Fruit fly (Drosophila melanogaster) whole organism, embryonic: Measurements from ENCODE around the gene CG7366.

Experiments
- Ada2b ChIP-seq: fragments of 200-800 bp; sonication (Bioruptor generic); IDR thresholded peaks from 2 replicates; pipeline ENCODE4 v1.3.6; 2022; ENCODE audit warnings: missing biosample characterization, missing genetic modification characterization
- Aef1 ChIP-seq: fragments of 200-800 bp; sonication (Bioruptor generic); IDR thresholded peaks from 3 replicates; pipeline ENCODE4 v1.3.6; 2022; ENCODE audit warnings: missing biosample characterization, missing genetic modification characterization
- Awh ChIP-seq: fragments of 200-800 bp; sonication (Bioruptor generic); IDR thresholded peaks from 2 replicates; pipeline ENCODE4, ENCODE4 v1.3.6; 2022; ENCODE audit warnings: missing biosample characterization, missing genetic modification characterization
- CG12769 ChIP-seq: fragments of 200-800 bp; sonication (Bioruptor generic); optimal IDR thresholded peaks from 2 replicates; lab custom pipeline; 2019; ENCODE audit warnings: missing biosample characterization, mild to moderate bottlenecking, missing genetic modification characterization, moderate library complexity
- CG12942 ChIP-seq: fragments of 200-800 bp; sonication (Bioruptor generic); optimal IDR thresholded peaks from 3 replicates; lab custom pipeline; 2016; ENCODE audit warnings: missing biosample characterization, missing genetic modification characterization
- CG16863 ChIP-seq: fragments of 200-800 bp; sonication (Bioruptor generic); optimal IDR thresholded peaks from 3 replicates; lab custom pipeline; 2016; ENCODE audit warnings: missing biosample characterization, missing genetic modification characterization
- CG17829 ChIP-seq: fragments of 200-800 bp; optimal IDR thresholded peaks from 2 replicates; lab custom pipeline; 2019; ENCODE audit warnings: missing biosample characterization, mild to moderate bottlenecking, missing genetic modification characterization, moderate library complexity
- CG2120 ChIP-seq: fragments of 200-800 bp; sonication (Bioruptor generic); optimal IDR thresholded peaks from 3 replicates; lab custom pipeline; 2016; ENCODE audit warnings: missing biosample characterization, missing genetic modification characterization
- CG2712 ChIP-seq: fragments of 200-800 bp; optimal IDR thresholded peaks from 3 replicates; lab custom pipeline; 2019; ENCODE audit warnings: missing biosample characterization, mild to moderate bottlenecking, missing genetic modification characterization, moderate library complexity
- CG31365 ChIP-seq: fragments of 200-800 bp; sonication (Bioruptor generic); optimal IDR thresholded peaks from 2 replicates; lab custom pipeline; 2018; ENCODE audit warnings: missing biosample characterization, mild to moderate bottlenecking, missing genetic modification characterization
- CG3281 ChIP-seq: fragments of 200-800 bp; sonication (Bioruptor generic); optimal IDR thresholded peaks from 3 replicates; lab custom pipeline; 2017; ENCODE audit warnings: missing biosample characterization, mild to moderate bottlenecking, missing genetic modification characterization
- CG34224 ChIP-seq: fragments of 200-800 bp; sonication (Bioruptor generic); IDR thresholded peaks from 3 replicates; pipeline ENCODE4 v1.3.6; 2022; ENCODE audit warnings: missing biosample characterization, missing genetic modification characterization; ENCODE audit not compliant: partially characterized antibody
- CG3726 ChIP-seq: fragments of 200-800 bp; sonication (Bioruptor generic); IDR thresholded peaks from 3 replicates; pipeline ENCODE4, ENCODE4 v1.3.6; 2022; ENCODE audit warnings: missing biosample characterization, missing genetic modification characterization
- CG4730 ChIP-seq: fragments of 200-800 bp; sonication (Bioruptor generic); IDR thresholded peaks from 2 replicates; pipeline ENCODE4 v1.3.6; 2022; ENCODE audit warnings: missing biosample characterization, missing genetic modification characterization
- CG4820 ChIP-seq: fragments of 200-800 bp; sonication (Bioruptor generic); optimal IDR thresholded peaks from 3 replicates; lab custom pipeline; 2016; ENCODE audit warnings: missing biosample characterization, missing genetic modification characterization
- CG5953 ChIP-seq: fragments of 200-800 bp; sonication (Bioruptor generic); IDR thresholded peaks from 2 replicates; pipeline ENCODE4 v1.3.6; 2022; ENCODE audit warnings: missing biosample characterization, missing genetic modification characterization
- CG6654 ChIP-seq: fragments of 200-800 bp; sonication (Bioruptor generic); optimal IDR thresholded peaks from 2 replicates; lab custom pipeline; 2017; ENCODE audit warnings: missing biosample characterization, mild to moderate bottlenecking, missing genetic modification characterization
- CG7839 ChIP-seq: fragments of 200-800 bp; sonication (Bioruptor generic); optimal IDR thresholded peaks from 3 replicates; lab custom pipeline; 2018; ENCODE audit warnings: missing biosample characterization, mild to moderate bottlenecking, missing genetic modification characterization, moderate library complexity
- CG8388 ChIP-seq: fragments of 200-800 bp; sonication (Bioruptor generic); optimal IDR thresholded peaks from 2 replicates; lab custom pipeline; 2019; ENCODE audit warnings: missing biosample characterization, mild to moderate bottlenecking, missing genetic modification characterization, moderate library complexity
- CG8478 ChIP-seq: fragments of >200 bp; optimal IDR thresholded peaks from 2 replicates; lab custom pipeline; 2018
- D19A ChIP-seq: fragments of 200-800 bp; optimal IDR thresholded peaks from 3 replicates; lab custom pipeline; 2019; ENCODE audit warnings: missing biosample characterization, mild to moderate bottlenecking, missing genetic modification characterization, moderate library complexity
- Dad ChIP-seq: fragments of 200-800 bp; sonication (Bioruptor generic); optimal IDR thresholded peaks from 3 replicates; lab custom pipeline; 2016; ENCODE audit warnings: missing biosample characterization, missing genetic modification characterization
- Eip74EF ChIP-seq, 2 experiments: fragments of 200-800 bp in 1 of 2; fragments of >200 bp in 1 of 2; sonication (Bioruptor generic) in 1 of 2; optimal IDR thresholded peaks; 2 replicates each; lab custom pipeline; 2017 to 2019; ENCODE audit warnings: missing biosample characterization in 2 of 2, missing genetic modification characterization in 2 of 2, mild to moderate bottlenecking in 1 of 2, moderate library complexity in 1 of 2
- HLH3B ChIP-seq: fragments of 200-800 bp; sonication (Bioruptor generic); IDR thresholded peaks from 2 replicates; pipeline ENCODE4 v1.3.6; 2022; ENCODE audit warnings: missing biosample characterization, missing genetic modification characterization
- HLH54F ChIP-seq: fragments of 200-800 bp; sonication (Bioruptor generic); optimal IDR thresholded peaks from 3 replicates; lab custom pipeline; 2016; ENCODE audit warnings: missing biosample characterization, missing genetic modification characterization
- Hmx ChIP-seq: fragments of 200-800 bp; sonication (Bioruptor generic); optimal IDR thresholded peaks from 2 replicates; lab custom pipeline; 2016; ENCODE audit warnings: missing biosample characterization, missing genetic modification characterization
- Lim3 ChIP-seq: fragments of 200-800 bp; sonication (Bioruptor generic); IDR thresholded peaks from 2 replicates; pipeline ENCODE4 v1.3.6; 2022; ENCODE audit warnings: missing biosample characterization, missing genetic modification characterization
- Mrtf ChIP-seq: fragments of 200-800 bp; sonication (Bioruptor generic); IDR thresholded peaks from 3 replicates; pipeline ENCODE4 v1.3.6; 2022; ENCODE audit warnings: missing biosample characterization, missing genetic modification characterization
- Oaz ChIP-seq: fragments of 200-800 bp; sonication (Bioruptor generic); IDR thresholded peaks from 2 replicates; pipeline ENCODE4 v1.3.6; 2022; ENCODE audit warnings: missing biosample characterization, missing genetic modification characterization
- Optix ChIP-seq: fragments of 200-800 bp; sonication (Bioruptor generic); IDR thresholded peaks from 3 replicates; pipeline ENCODE4 v1.3.6; 2022; ENCODE audit warnings: missing biosample characterization, missing genetic modification characterization
- Six4 ChIP-seq: fragments of 200-800 bp; sonication (Bioruptor generic); optimal IDR thresholded peaks from 2 replicates; lab custom pipeline; 2016; ENCODE audit warnings: missing biosample characterization, missing genetic modification characterization
- Vsx1 ChIP-seq: fragments of 200-800 bp; sonication (Bioruptor generic); optimal IDR thresholded peaks from 2 replicates; lab custom pipeline; 2017; ENCODE audit warnings: missing biosample characterization, mild to moderate bottlenecking, missing genetic modification characterization, missing genetic modification reagents
- Xbp1 ChIP-seq: fragments of 200-800 bp; sonication (Bioruptor generic); optimal IDR thresholded peaks from 3 replicates; lab custom pipeline; 2016; ENCODE audit warnings: missing biosample characterization, mild to moderate bottlenecking, missing genetic modification characterization
- al ChIP-seq: fragments of 200-800 bp; sonication (Bioruptor generic); IDR thresholded peaks from 2 replicates; pipeline ENCODE4 v1.3.6; 2022; ENCODE audit warnings: missing biosample characterization, missing genetic modification characterization
- chn ChIP-seq: fragments of 200-800 bp; sonication (Bioruptor generic); optimal IDR thresholded peaks from 2 replicates; lab custom pipeline; 2016; ENCODE audit warnings: missing biosample characterization, missing genetic modification characterization
- danr ChIP-seq: fragments of 200-800 bp; sonication (Bioruptor generic); IDR thresholded peaks from 2 replicates; pipeline ENCODE4 v1.3.6; 2022; ENCODE audit warnings: missing biosample characterization, missing genetic modification characterization
- fu2 ChIP-seq: fragments of 200-800 bp; sonication (Bioruptor generic); optimal IDR thresholded peaks from 2 replicates; lab custom pipeline; 2016; ENCODE audit warnings: missing biosample characterization, missing genetic modification characterization
- gsb-n ChIP-seq: fragments of 200-800 bp; sonication (Bioruptor generic); optimal IDR thresholded peaks from 3 replicates; lab custom pipeline; 2018; ENCODE audit warnings: missing biosample characterization, mild to moderate bottlenecking, missing genetic modification characterization
- gt ChIP-seq: fragments of 200-800 bp; sonication (Bioruptor generic); IDR thresholded peaks from 2 replicates; pipeline ENCODE4 v1.3.6; 2022; ENCODE audit warnings: missing biosample characterization, missing genetic modification characterization
- h ChIP-seq: fragments of >200 bp; optimal IDR thresholded peaks from 2 replicates; lab custom pipeline; 2017
- her ChIP-seq: fragments of 200-800 bp; sonication (Bioruptor generic); optimal IDR thresholded peaks from 2 replicates; lab custom pipeline; 2016; ENCODE audit warnings: missing biosample characterization, missing genetic modification characterization
- kay ChIP-seq: fragments of 200-800 bp; sonication (Bioruptor generic); optimal IDR thresholded peaks from 2 replicates; lab custom pipeline; 2016; ENCODE audit warnings: missing biosample characterization, missing genetic modification characterization
- nerfin-1 ChIP-seq: fragments of 200-800 bp; sonication (Bioruptor generic); optimal IDR thresholded peaks from 3 replicates; lab custom pipeline; 2019; ENCODE audit warnings: missing biosample characterization, mild to moderate bottlenecking, missing genetic modification characterization, moderate library complexity
- p53 ChIP-seq: fragments of 200-800 bp; sonication (Bioruptor generic); optimal IDR thresholded peaks from 2 replicates; lab custom pipeline; 2016; ENCODE audit warnings: missing biosample characterization, missing genetic modification characterization
- pan ChIP-seq, 4 experiments: fragments of >200 bp in 3 of 4; fragments of 200-800 bp in 1 of 4; sonication (Bioruptor generic) in 1 of 4; optimal IDR thresholded peaks in 3 of 4; IDR thresholded peaks in 1 of 4; 2 replicates each; pipeline versions ENCODE4 v1.3.6 to Lab custom; 2017 to 2022; ENCODE audit warnings: missing biosample characterization in 2 of 4, missing genetic modification characterization in 2 of 4, mixed read lengths in 1 of 4
- pros ChIP-seq: fragments of 200-800 bp; sonication (Bioruptor generic); optimal IDR thresholded peaks from 3 replicates; lab custom pipeline; 2019; ENCODE audit warnings: missing biosample characterization, mild to moderate bottlenecking, missing genetic modification characterization, moderate library complexity
- pum ChIP-seq: fragments of 200-800 bp; sonication (Bioruptor generic); optimal IDR thresholded peaks from 2 replicates; lab custom pipeline; 2016; ENCODE audit warnings: missing biosample characterization, missing genetic modification characterization
- so ChIP-seq: fragments of 200-800 bp; sonication (Bioruptor generic); IDR thresholded peaks from 3 replicates; pipeline ENCODE4 v1.3.6; 2022; ENCODE audit warnings: missing biosample characterization, missing genetic modification characterization
- toy ChIP-seq: fragments of 200-800 bp; sonication (Bioruptor generic); IDR thresholded peaks from 2 replicates; pipeline ENCODE4 v1.3.6; 2022; ENCODE audit warnings: missing biosample characterization, missing genetic modification characterization

CG7366 gene

DNA sequence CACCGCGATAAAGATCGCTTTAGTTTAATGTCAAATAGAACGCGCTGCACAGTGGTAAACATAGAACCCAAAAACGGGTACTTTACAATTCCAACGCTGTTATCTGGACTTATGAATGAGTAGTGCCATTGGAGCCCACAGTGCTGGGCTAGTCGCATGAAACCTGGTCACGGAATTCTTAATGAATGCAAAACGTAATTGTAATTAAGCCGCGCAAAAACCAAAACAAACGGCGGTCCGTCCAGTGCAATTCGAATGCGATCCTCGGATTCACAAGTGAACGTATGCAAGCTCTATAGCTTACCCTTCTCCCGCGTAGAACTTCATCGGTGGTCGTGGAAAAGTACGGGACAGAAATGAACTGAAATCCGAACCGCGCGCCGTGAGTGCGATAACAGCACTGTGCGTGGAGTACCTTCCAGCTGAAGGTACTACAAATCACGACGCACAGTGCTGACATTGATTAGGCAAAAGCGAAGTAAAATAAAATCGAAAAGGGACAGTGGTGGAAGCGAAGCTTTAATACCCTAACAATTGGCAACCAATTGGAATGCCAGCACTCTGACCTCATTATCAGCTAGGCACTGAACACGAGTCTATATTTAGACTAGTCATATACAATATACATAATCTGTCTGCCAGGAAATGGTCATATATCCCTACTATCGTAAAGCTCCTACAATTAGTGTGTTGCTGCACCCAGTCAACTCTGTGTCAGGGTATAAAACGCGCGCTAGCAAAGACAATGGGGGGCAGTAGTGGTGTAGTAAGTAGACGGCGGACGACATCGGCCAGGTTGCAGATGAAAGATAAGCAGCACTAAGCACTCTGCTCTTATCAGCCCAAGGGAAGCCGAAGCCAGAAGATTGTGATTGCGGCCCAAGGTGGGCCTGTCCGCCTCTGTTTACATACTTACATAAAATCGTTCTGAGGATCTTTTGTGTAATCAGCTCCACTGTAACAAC, 16.7 kb downstream of the CG7366 start (continued):
- TF ChIP-seq danr = peak; percentile 38; the same call in 1 of the 2 replicates
- peak; percentile 42 for TF ChIP-seq CG2712 (tag; lab: Kevin White, UChicago)
- TF ChIP-seq Six4 = no peak
- TF ChIP-seq Ada2b (GFP tag; lab: Robert Waterston, UW) = peak; percentile 55; the same call in 1 of the 2 replicates
- TF ChIP-seq Hmx (GFP tag; lab: Kevin White, UChicago) = no peak
- peak; percentile 26 for TF ChIP-seq chn (GFP tag; lab: Kevin White, UChicago)
- no peak; the same call in 1 of the 2 replicates for TF ChIP-seq al
- peak; percentile 9 for TF ChIP-seq pros (GFP tag; lab: Kevin White, UChicago)
- peak; percentile 57 for TF ChIP-seq HLH54F (GFP tag; lab: Kevin White, UChicago)
- peak; percentile 32 for TF ChIP-seq CG17829 (tag; lab: Kevin White, UChicago)
- TF ChIP-seq kay (GFP tag; lab: Kevin White, UChicago) = peak; percentile 43
- no peak for TF ChIP-seq pan (optimal IDR thresholded peaks at IDR 0.05; lab: Kevin White, UChicago)
- peak in 1 of 2 experiments; percentile 46 for TF ChIP-seq pan (GFP tag; optimal IDR thresholded peaks at IDR 0.05 in 1 of 2, IDR thresholded peaks at IDR 0.05 in 1 of 2)
- peak; percentile 56; the same call in 1 of the 3 replicates for TF ChIP-seq Optix
- no peak for TF ChIP-seq Dad (GFP tag; lab: Kevin White, UChicago)
- no peak for TF ChIP-seq gsb-n (tag; lab: Kevin White, UChicago)
- TF ChIP-seq CG31365 (tag; lab: Kevin White, UChicago) = no peak
- peak; percentile 63 for TF ChIP-seq CG16863
- TF ChIP-seq CG12942 (GFP tag; lab: Kevin White, UChicago) = peak; percentile 26
- TF ChIP-seq Mrtf (GFP tag; lab: Robert Waterston, UW) = no peak
- peak; percentile 38 for TF ChIP-seq pum (GFP tag; lab: Kevin White, UChicago)
- no peak for TF ChIP-seq CG8388
- peak; percentile 33 for TF ChIP-seq CG4820 (GFP tag; lab: Kevin White, UChicago)
- 0 out of 2 replicates have a peak, but pooled peaks have one; percentile 25 for TF ChIP-seq Awh (GFP tag; lab: Robert Waterston, UW)
- TF ChIP-seq CG7839 (tag; lab: Kevin White, UChicago) = peak; percentile 58
- TF ChIP-seq CG6654 (GFP tag; lab: Kevin White, UChicago) = peak; percentile 2
- TF ChIP-seq CG12769 (tag; lab: Kevin White, UChicago) = peak; percentile 82
- peak; percentile 51 for TF ChIP-seq Aef1 (GFP tag; lab: Robert Waterston, UW)
- peak; percentile 100 for TF ChIP-seq D19A (tag; lab: Kevin White, UChicago)
- peak; percentile 51 for TF ChIP-seq fu2 (GFP tag; lab: Kevin White, UChicago)
- TF ChIP-seq CG3726 (GFP tag; lab: Robert Waterston, UW) = no peak
- peak; percentile 18 for TF ChIP-seq p53
- peak; percentile 2 for TF ChIP-seq nerfin-1 (tag; lab: Kevin White, UChicago)
- TF ChIP-seq CG34224 = 0 out of 3 replicates have a peak, but pooled peaks have one; percentile 15
- TF ChIP-seq CG2120 (GFP tag; lab: Kevin White, UChicago) = peak; percentile 74
- no peak for TF ChIP-seq so (GFP tag; lab: Robert Waterston, UW)
- peak; percentile 64 for TF ChIP-seq CG3281 (GFP tag; lab: Kevin White, UChicago)
- 0 out of 2 replicates have a peak, but pooled peaks have one; percentile 44 for TF ChIP-seq CG5953 (GFP tag; lab: Robert Waterston, UW)
- no peak for TF ChIP-seq Lim3 (GFP tag; lab: Robert Waterston, UW)
- TF ChIP-seq Eip74EF (GFP tag; optimal IDR thresholded peaks at IDR 0.05; lab: Kevin White, UChicago) = peak in 1 of 2 experiments; percentile 27
- no peak for TF ChIP-seq h (lab: Kevin White, UChicago)
- no peak for TF ChIP-seq CG8478 (lab: Kevin White, UChicago)
- 0 out of 2 replicates have a peak, but pooled peaks have one; percentile 30 for TF ChIP-seq Oaz (GFP tag; lab: Robert Waterston, UW)
- peak; percentile 56 for TF ChIP-seq Xbp1 (GFP tag; lab: Kevin White, UChicago)
- peak; percentile 2 for TF ChIP-seq her (GFP tag; lab: Kevin White, UChicago)
- TF ChIP-seq Vsx1 (GFP tag; lab: Kevin White, UChicago) = peak; percentile 47
- no peak for TF ChIP-seq toy (GFP tag; lab: Robert Waterston, UW)
- peak; percentile 42; the same call in 1 of the 2 replicates for TF ChIP-seq CG4730 (GFP tag; lab: Robert Waterston, UW)
- TF ChIP-seq HLH3B = peak; percentile 28; the same call in 1 of the 2 replicates
- no peak for TF ChIP-seq gt (GFP tag; lab: Robert Waterston, UW)
